Fruit fly (Drosophila melanogaster) whole organism, embryonic: ENCODE measurements around the gene CG43638.

Experiments
- Adf1 ChIP-seq: fragments of 200-800 bp; sonication (Bioruptor generic); IDR thresholded peaks from 2 replicates; pipeline ENCODE4 v1.3.6; 2022; ENCODE audit warnings: missing biosample characterization, missing genetic modification characterization
- BEAF-32 ChIP-seq: fragments of 200-800 bp; sonication (Bioruptor generic); optimal IDR thresholded peaks from 3 replicates; lab custom pipeline; 2017; ENCODE audit warnings: missing biosample characterization, missing genetic modification characterization, mild to moderate bottlenecking, moderate library complexity, missing genetic modification reagents
- CG12071 ChIP-seq: fragments of 200-800 bp; sonication (Bioruptor generic); optimal IDR thresholded peaks from 3 replicates; lab custom pipeline; 2018; ENCODE audit warnings: missing biosample characterization, mild to moderate bottlenecking, missing genetic modification characterization
- CG12104 ChIP-seq: fragments of 200-800 bp; sonication (Bioruptor generic); optimal IDR thresholded peaks from 3 replicates; lab custom pipeline; 2016; ENCODE audit warnings: missing biosample characterization, missing genetic modification characterization
- CG12236 ChIP-seq: fragments of 200-800 bp; sonication (Bioruptor generic); optimal IDR thresholded peaks from 2 replicates; lab custom pipeline; 2016; ENCODE audit warnings: missing biosample characterization, missing genetic modification characterization
- CG12391 ChIP-seq: fragments of 200-800 bp; sonication (Bioruptor generic); optimal IDR thresholded peaks from 3 replicates; lab custom pipeline; 2018; ENCODE audit warnings: missing biosample characterization, mild to moderate bottlenecking, missing genetic modification characterization, moderate library complexity
- CG16815 ChIP-seq: fragments of 200-800 bp; sonication (Bioruptor generic); optimal IDR thresholded peaks from 3 replicates; lab custom pipeline; 2017; ENCODE audit warnings: missing biosample characterization, mild to moderate bottlenecking, missing genetic modification characterization
- CG1792 ChIP-seq: fragments of 200-800 bp; sonication (Bioruptor generic); optimal IDR thresholded peaks from 2 replicates; lab custom pipeline; 2016; ENCODE audit warnings: missing biosample characterization, missing genetic modification characterization
- CG18764 ChIP-seq: fragments of 200-800 bp; sonication (Bioruptor generic); optimal IDR thresholded peaks from 3 replicates; lab custom pipeline; 2016; ENCODE audit warnings: missing biosample characterization, missing genetic modification characterization
- CG2712 ChIP-seq: fragments of 200-800 bp; optimal IDR thresholded peaks from 3 replicates; lab custom pipeline; 2019; ENCODE audit warnings: missing biosample characterization, mild to moderate bottlenecking, missing genetic modification characterization, moderate library complexity
- CG30431 ChIP-seq: fragments of 200-800 bp; sonication (Bioruptor generic); optimal IDR thresholded peaks from 2 replicates; lab custom pipeline; 2017; ENCODE audit warnings: missing biosample characterization, missing genetic modification characterization
- CG3065 ChIP-seq: fragments of 200-800 bp; sonication (Bioruptor generic); optimal IDR thresholded peaks from 2 replicates; lab custom pipeline; 2016; ENCODE audit warnings: missing biosample characterization, missing genetic modification characterization
- CG32767 ChIP-seq: fragments of 200-800 bp; sonication (Bioruptor generic); IDR thresholded peaks from 2 replicates; pipeline ENCODE4 v1.3.6; 2022; ENCODE audit warnings: missing biosample characterization, missing genetic modification characterization
- CG3847 ChIP-seq: fragments of 200-800 bp; sonication (Bioruptor generic); IDR thresholded peaks from 2 replicates; pipeline ENCODE4 v1.3.6; 2022; ENCODE audit warnings: missing biosample characterization, missing genetic modification characterization
- CG4617 ChIP-seq: fragments of 200-800 bp; sonication (Bioruptor generic); optimal IDR thresholded peaks from 3 replicates; lab custom pipeline; 2016; ENCODE audit warnings: missing biosample characterization, missing genetic modification characterization, borderline replicate concordance
- CG4820 ChIP-seq: fragments of 200-800 bp; sonication (Bioruptor generic); optimal IDR thresholded peaks from 3 replicates; lab custom pipeline; 2016; ENCODE audit warnings: missing biosample characterization, missing genetic modification characterization
- CG4854 ChIP-seq: fragments of 200-800 bp; sonication (Bioruptor generic); optimal IDR thresholded peaks from 2 replicates; lab custom pipeline; 2016; ENCODE audit warnings: missing biosample characterization, missing genetic modification characterization, inconsistent platforms
- CG7271 ChIP-seq: fragments of 200-800 bp; sonication (Bioruptor generic); optimal IDR thresholded peaks from 2 replicates; lab custom pipeline; 2018; ENCODE audit warnings: missing biosample characterization, mild to moderate bottlenecking, missing genetic modification characterization, moderate library complexity
- CG7745 ChIP-seq: fragments of 200-800 bp; sonication (Bioruptor generic); optimal IDR thresholded peaks from 2 replicates; lab custom pipeline; 2018; ENCODE audit warnings: missing biosample characterization, mild to moderate bottlenecking, missing genetic modification characterization, moderate library complexity
- CG8281 ChIP-seq: fragments of 200-800 bp; sonication (Bioruptor generic); optimal IDR thresholded peaks from 2 replicates; lab custom pipeline; 2018; ENCODE audit warnings: missing biosample characterization, mild to moderate bottlenecking, missing genetic modification characterization, moderate library complexity
- CG9215 ChIP-seq: fragments of 200-800 bp; sonication (Bioruptor generic); IDR thresholded peaks from 2 replicates; pipeline ENCODE4 v1.3.6; 2022; ENCODE audit warnings: missing biosample characterization, missing genetic modification characterization
- CG9797 ChIP-seq: fragments of 200-800 bp; sonication (Bioruptor generic); optimal IDR thresholded peaks from 3 replicates; lab custom pipeline; 2018; ENCODE audit warnings: missing biosample characterization, mild to moderate bottlenecking, missing genetic modification characterization
- CkIIα-i1 ChIP-seq: fragments of 200-800 bp; sonication (Bioruptor generic); IDR thresholded peaks from 2 replicates; pipeline ENCODE4 v1.3.6; 2022; ENCODE audit warnings: missing biosample characterization, missing genetic modification characterization
- D19A ChIP-seq: fragments of 200-800 bp; optimal IDR thresholded peaks from 3 replicates; lab custom pipeline; 2019; ENCODE audit warnings: missing biosample characterization, mild to moderate bottlenecking, missing genetic modification characterization, moderate library complexity
- D19B ChIP-seq: fragments of 200-800 bp; sonication (Bioruptor generic); optimal IDR thresholded peaks from 2 replicates; lab custom pipeline; 2017; ENCODE audit warnings: missing biosample characterization, mild to moderate bottlenecking, missing genetic modification characterization
- Dad ChIP-seq: fragments of 200-800 bp; sonication (Bioruptor generic); optimal IDR thresholded peaks from 3 replicates; lab custom pipeline; 2016; ENCODE audit warnings: missing biosample characterization, missing genetic modification characterization
- Dp ChIP-seq: fragments of 200-800 bp; sonication (Bioruptor generic); optimal IDR thresholded peaks from 2 replicates; lab custom pipeline; 2018; ENCODE audit warnings: missing biosample characterization, mild to moderate bottlenecking, missing genetic modification characterization, moderate library complexity
- E2f2 ChIP-seq: fragments of 200-800 bp; sonication (Bioruptor generic); IDR thresholded peaks from 2 replicates; pipeline ENCODE4 v1.3.6; 2022; ENCODE audit warnings: missing biosample characterization, missing genetic modification characterization
- Elba2 ChIP-seq: fragments of 200-800 bp; sonication (Bioruptor generic); optimal IDR thresholded peaks from 3 replicates; lab custom pipeline; 2016; ENCODE audit warnings: missing biosample characterization, missing genetic modification characterization
- GATAe ChIP-seq: fragments of 200-800 bp; sonication (Bioruptor generic); conservative IDR thresholded peaks from 2 replicates; pipeline ENCODE4 v1.3.6; 2022; ENCODE audit warnings: missing biosample characterization, missing genetic modification characterization
- Hsf ChIP-seq: fragments of 200-800 bp; sonication (Bioruptor generic); optimal IDR thresholded peaks from 3 replicates; lab custom pipeline; 2016; ENCODE audit warnings: missing biosample characterization, missing genetic modification characterization
- Kr ChIP-seq: fragments of 200-800 bp; sonication (Bioruptor generic); optimal IDR thresholded peaks from 2 replicates; lab custom pipeline; 2017; ENCODE audit warnings: missing biosample characterization, mild to moderate bottlenecking, missing genetic modification characterization
- MBD-R2 ChIP-seq: fragments of 200-800 bp; sonication (Bioruptor generic); IDR thresholded peaks from 2 replicates; pipeline ENCODE4 v1.3.6; 2022; ENCODE audit warnings: missing biosample characterization, missing genetic modification characterization
- MESR4 ChIP-seq: fragments of 200-800 bp; sonication (Bioruptor generic); optimal IDR thresholded peaks from 2 replicates; lab custom pipeline; 2018; ENCODE audit warnings: missing biosample characterization, mild to moderate bottlenecking, missing genetic modification characterization, moderate library complexity
- Myb ChIP-seq: fragments of 200-800 bp; sonication (Bioruptor generic); optimal IDR thresholded peaks from 2 replicates; lab custom pipeline; 2016; ENCODE audit warnings: missing biosample characterization, missing genetic modification characterization
- Scr ChIP-seq: fragments of 200-800 bp; sonication (Bioruptor generic); IDR thresholded peaks from 2 replicates; pipeline ENCODE4 v1.3.6; 2022; ENCODE audit warnings: missing biosample characterization, missing genetic modification characterization; ENCODE audit not compliant: partially characterized antibody
- YL-1 ChIP-seq: fragments of 200-800 bp; sonication (Bioruptor generic); optimal IDR thresholded peaks from 3 replicates; lab custom pipeline; 2017; ENCODE audit warnings: missing biosample characterization, mild to moderate bottlenecking, missing genetic modification characterization
- az2 ChIP-seq: fragments of 200-800 bp; sonication (Bioruptor generic); optimal IDR thresholded peaks from 3 replicates; lab custom pipeline; 2016; ENCODE audit warnings: missing biosample characterization, missing genetic modification characterization
- cad ChIP-seq: fragments of >200 bp; optimal IDR thresholded peaks from 2 replicates; lab custom pipeline; 2017; ENCODE audit warnings: missing biosample characterization, missing genetic modification characterization
- insv ChIP-seq, 2 experiments: fragments of 200-800 bp; sonication (Bioruptor generic); optimal IDR thresholded peaks; 3 replicates each; lab custom pipeline; 2016 to 2018; ENCODE audit warnings: missing biosample characterization in 2 of 2, missing genetic modification characterization in 2 of 2
- jigr1 ChIP-seq: fragments of 200-800 bp; sonication (Bioruptor generic); IDR thresholded peaks from 3 replicates; pipeline ENCODE4 v1.3.6; 2022; ENCODE audit warnings: missing biosample characterization, missing genetic modification characterization
- klu ChIP-seq: fragments of 200-800 bp; sonication (Bioruptor generic); IDR thresholded peaks from 2 replicates; pipeline ENCODE4 v1.3.6; 2022; ENCODE audit warnings: missing biosample characterization, missing genetic modification characterization
- nmo ChIP-seq: fragments of 200-800 bp; sonication (Bioruptor generic); optimal IDR thresholded peaks from 2 replicates; lab custom pipeline; 2018; ENCODE audit warnings: missing biosample characterization, mild to moderate bottlenecking, missing genetic modification characterization, moderate library complexity
- onecut ChIP-seq: fragments of 200-800 bp; sonication (Bioruptor generic); IDR thresholded peaks from 2 replicates; pipeline ENCODE4 v1.3.6; 2022; ENCODE audit warnings: missing biosample characterization, missing genetic modification characterization
- pzg ChIP-seq: fragments of 200-800 bp; sonication (Bioruptor generic); optimal IDR thresholded peaks from 3 replicates; lab custom pipeline; 2018; ENCODE audit warnings: missing biosample characterization, mild to moderate bottlenecking, missing genetic modification characterization, moderate library complexity
- ranshi ChIP-seq: fragments of 200-800 bp; sonication (Bioruptor generic); IDR thresholded peaks from 2 replicates; pipeline ENCODE4 v1.3.6; 2022; ENCODE audit warnings: missing biosample characterization, missing genetic modification characterization
- salm ChIP-seq: fragments of 200-800 bp; sonication (Bioruptor generic); optimal IDR thresholded peaks from 2 replicates; lab custom pipeline; 2018; ENCODE audit warnings: missing biosample characterization, mild to moderate bottlenecking, missing genetic modification characterization
- slp2 ChIP-seq: fragments of 200-800 bp; sonication (Bioruptor generic); optimal IDR thresholded peaks from 2 replicates; lab custom pipeline; 2016; ENCODE audit warnings: missing biosample characterization, missing genetic modification characterization
- stwl ChIP-seq: fragments of 200-800 bp; sonication (Bioruptor generic); optimal IDR thresholded peaks from 3 replicates; lab custom pipeline; 2018; ENCODE audit warnings: missing biosample characterization, mild to moderate bottlenecking, missing genetic modification characterization, moderate library complexity
- sug ChIP-seq: fragments of 200-800 bp; optimal IDR thresholded peaks from 2 replicates; lab custom pipeline; 2019; ENCODE audit warnings: missing biosample characterization, mild to moderate bottlenecking, missing genetic modification characterization, moderate library complexity
- trem ChIP-seq: fragments of 200-800 bp; optimal IDR thresholded peaks from 3 replicates; lab custom pipeline; 2019; ENCODE audit warnings: missing biosample characterization, mild to moderate bottlenecking, missing genetic modification characterization, moderate library complexity

Gene CG43638

DNA sequence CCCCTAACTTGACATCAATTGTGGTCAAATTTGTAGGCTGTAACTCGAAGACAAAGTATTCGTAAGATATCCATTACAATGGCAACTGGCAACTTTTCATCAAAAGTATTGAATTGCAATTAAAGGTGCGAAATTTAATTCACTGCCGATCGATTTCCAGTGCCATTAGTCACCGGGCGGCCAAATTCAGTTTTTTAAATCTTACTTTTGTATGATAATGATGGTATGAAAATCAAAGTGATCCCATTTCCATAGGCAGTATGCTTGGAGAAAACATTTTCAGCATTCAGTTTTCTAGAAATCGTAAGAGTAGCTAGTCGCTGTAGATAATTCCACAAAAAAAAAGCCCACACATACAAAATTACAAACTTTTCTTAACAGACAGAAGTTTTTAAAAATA is at the start of gene CG43638:
Gene CG43638 (plus strand): TSS at position 301 of the 400 bp plus-strand sequence.
- TF ChIP-seq Adf1 (GFP tag; lab: Robert Waterston, UW) (no peak), CG4820 (GFP tag; lab: Kevin White, UChicago) (no peak), ranshi (GFP tag; lab: Robert Waterston, UW) (no peak), Kr (GFP tag; lab: Kevin White, UChicago) (no peak), CG18764 (GFP tag; lab: Kevin White, UChicago) (no peak), CG32767 (GFP tag; lab: Robert Waterston, UW) (no peak), CG7745 (no peak), CkIIα-i1 (GFP tag; lab: Robert Waterston, UW) (no peak), nmo (GFP tag; lab: Kevin White, UChicago) (no peak), D19A (tag; lab: Kevin White, UChicago) (no peak), CG12236 (GFP tag; lab: Kevin White, UChicago) (no peak), CG2712 (tag; lab: Kevin White, UChicago) (no peak), CG1792 (GFP tag; lab: Kevin White, UChicago) (no peak), CG12071 (GFP tag; lab: Kevin White, UChicago) (no peak)

DNA sequence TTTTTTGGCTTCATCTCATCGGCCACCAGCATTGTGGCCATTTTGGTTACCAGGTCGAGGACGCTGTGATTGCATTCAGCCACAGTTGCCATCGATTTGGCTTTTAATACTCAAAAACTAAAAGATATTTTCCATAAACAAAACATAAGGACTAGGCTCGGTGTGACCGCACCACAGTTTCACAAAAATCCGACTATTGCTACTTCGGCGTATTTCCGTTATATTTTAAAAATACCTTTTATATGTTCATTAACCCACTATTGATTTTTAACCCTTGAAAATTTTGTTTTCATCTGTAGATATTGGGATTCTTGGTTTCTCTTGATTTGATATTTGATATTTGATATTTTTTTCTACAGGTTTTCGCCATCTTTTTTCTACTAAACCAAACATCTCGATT is 46.4 kb upstream of the CG43638 start, which contains the start of gene Grip163:
Gene Grip163 (minus strand): TSS at position 180 of the 400 bp plus-strand sequence.
- TF ChIP-seq salm (no peak), CG7271 (tag; lab: Kevin White, UChicago) (no peak), CG30431 (GFP tag; lab: Kevin White, UChicago) (no peak), CG8281 (tag; lab: Kevin White, UChicago) (no peak), MESR4 (peak; percentile 46), klu (no peak), GATAe (GFP tag; lab: Robert Waterston, UW) (no peak), jigr1 (GFP tag; lab: Robert Waterston, UW) (no peak), CG4854 (GFP tag; lab: Kevin White, UChicago) (no peak), Dad (GFP tag; lab: Kevin White, UChicago) (no peak), Hsf (no peak), slp2 (GFP tag; lab: Kevin White, UChicago) (no peak), sug (tag; lab: Kevin White, UChicago) (no peak), CG3065 (no peak), Dp (GFP tag; lab: Kevin White, UChicago) (no peak), CG9797 (GFP tag; lab: Kevin White, UChicago) (peak; percentile 35), onecut (peak; percentile 78), trem (tag; lab: Kevin White, UChicago) (peak; percentile 35), CG16815 (GFP tag; lab: Kevin White, UChicago) (no peak), Scr (GFP tag; lab: Robert Waterston, UW) (peak; percentile 15; the same call in 1 of the 2 replicates), az2 (GFP tag; lab: Kevin White, UChicago) (no peak), cad (GFP tag; lab: Kevin White, UChicago) (no peak), pzg (GFP tag; lab: Kevin White, UChicago) (peak; percentile 17), insv (GFP tag; optimal IDR thresholded peaks at IDR 0.05; lab: Kevin White, UChicago) (peak in 1 of 2 experiments; percentile 77), stwl (tag; lab: Kevin White, UChicago) (peak; percentile 52), CG4617 (GFP tag; lab: Kevin White, UChicago) (peak; percentile 4), Myb (GFP tag; lab: Kevin White, UChicago) (peak; percentile 87), CG9215 (GFP tag; lab: Robert Waterston, UW) (no peak), E2f2 (peak; percentile 13; the same call in 1 of the 2 replicates), BEAF-32 (GFP tag; lab: Kevin White, UChicago) (peak; percentile 6), CG12391 (tag; lab: Kevin White, UChicago) (no peak), CG12104 (no peak), CG3847 (GFP tag; lab: Robert Waterston, UW) (no peak), MBD-R2 (GFP tag; lab: Robert Waterston, UW) (peak; percentile 51; the same call in 1 of the 2 replicates), Elba2 (peak; percentile 20), D19B (GFP tag; lab: Kevin White, UChicago) (no peak), YL-1 (GFP tag; lab: Kevin White, UChicago) (peak; percentile 21)
